Worm (Caenorhabditis elegans) whole organism, L1 larva: Measurements from ENCODE around the gene K09C8.2.

ENCODE experiments used
- elt-3 ChIP-seq, 6 experiments: fragments of 150-350 bp in 1 of 6; sonication (generic microtip); optimal IDR thresholded peaks; 2 replicates each; lab custom pipeline; 2017 to 2018; ENCODE audit warnings: missing biosample characterization in 6 of 6, missing genetic modification characterization in 6 of 6, inconsistent platforms in 1 of 6
- lin-35 ChIP-seq, 2 experiments: fragments of 150-350 bp; optimal IDR thresholded peaks; 2 replicates each; lab custom pipeline; 2014; ENCODE audit warnings: missing biosample characterization in 2 of 2, missing genetic modification characterization in 2 of 2, missing genetic modification reagents in 2 of 2
- lin-39 ChIP-seq: fragments of 150-350 bp; optimal IDR thresholded peaks from 2 replicates; lab custom pipeline; 2014; ENCODE audit warnings: missing biosample characterization, missing genetic modification reagents, missing genetic modification characterization
- mab-9 ChIP-seq: fragments of 200-800 bp; sonication (Bioruptor generic); IDR thresholded peaks from 2 replicates; pipeline ENCODE4 v1.3.6; 2022; ENCODE audit warnings: missing genetic modification reagents, missing genetic modification characterization, missing compliant biosample characterization
- nhr-11 ChIP-seq: fragments of 150-350 bp; optimal IDR thresholded peaks from 2 replicates; lab custom pipeline; 2014; ENCODE audit warnings: missing biosample characterization, missing genetic modification characterization
- nhr-28 ChIP-seq: fragments of 150-350 bp; optimal IDR thresholded peaks from 2 replicates; lab custom pipeline; 2014; ENCODE audit warnings: missing biosample characterization, missing genetic modification characterization
- tlp-1 ChIP-seq: fragments of 150-350 bp; optimal IDR thresholded peaks from 2 replicates; lab custom pipeline; 2014; ENCODE audit warnings: missing biosample characterization, missing genetic modification characterization
- zip-4 ChIP-seq: fragments of 200-800 bp; sonication (Bioruptor generic); optimal IDR thresholded peaks from 2 replicates; lab custom pipeline; 2018; ENCODE audit warnings: mild to moderate bottlenecking, missing genetic modification characterization, moderate library complexity, missing compliant biosample characterization
- ztf-4 ChIP-seq: fragments of 150-350 bp; optimal IDR thresholded peaks from 2 replicates; lab custom pipeline; 2014; ENCODE audit warnings: missing biosample characterization, missing genetic modification characterization

DNA sequence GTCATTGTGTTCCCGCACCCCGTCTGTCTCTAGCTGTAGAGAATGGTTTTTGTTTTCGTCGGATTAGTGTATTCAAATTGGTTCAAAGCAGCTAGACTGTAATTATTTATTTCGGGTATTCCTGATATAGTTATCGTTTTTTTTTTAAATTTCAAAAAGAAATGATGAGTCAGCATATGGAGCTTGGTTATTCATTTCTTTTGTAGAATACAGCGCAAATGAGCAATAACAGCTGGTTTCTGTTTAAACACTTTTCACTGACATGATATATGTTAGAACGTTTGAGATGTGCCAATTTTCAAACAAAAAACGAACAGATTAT lies 31.6 kb downstream of the K09C8.2 start:
- TF ChIP-seq zip-4 (GFP tag; lab: Kevin White, UChicago) = no peak
- TF ChIP-seq tlp-1 (tag; lab: Kevin White, UChicago) = no peak
- TF ChIP-seq nhr-11 (tag; lab: Kevin White, UChicago) = no peak
- TF ChIP-seq nhr-28 (tag; lab: Kevin White, UChicago) = no peak
- TF ChIP-seq lin-39 (tag; lab: Kevin White, UChicago) = no peak
- TF ChIP-seq lin-35 (GFP tag; optimal IDR thresholded peaks at IDR 0.05; lab: Kevin White, UChicago) = no peak
- TF ChIP-seq mab-9 (GFP tag; lab: Robert Waterston, UW) = no peak
- TF ChIP-seq elt-3 (tag; optimal IDR thresholded peaks at IDR 0.05; lab: Kevin White, UChicago) = no peak
- TF ChIP-seq ztf-4 (tag; lab: Kevin White, UChicago) = no peak
